Worm (Caenorhabditis elegans): ENCODE data around the gene F13H8.6.

F13H8.6 gene

DNA sequence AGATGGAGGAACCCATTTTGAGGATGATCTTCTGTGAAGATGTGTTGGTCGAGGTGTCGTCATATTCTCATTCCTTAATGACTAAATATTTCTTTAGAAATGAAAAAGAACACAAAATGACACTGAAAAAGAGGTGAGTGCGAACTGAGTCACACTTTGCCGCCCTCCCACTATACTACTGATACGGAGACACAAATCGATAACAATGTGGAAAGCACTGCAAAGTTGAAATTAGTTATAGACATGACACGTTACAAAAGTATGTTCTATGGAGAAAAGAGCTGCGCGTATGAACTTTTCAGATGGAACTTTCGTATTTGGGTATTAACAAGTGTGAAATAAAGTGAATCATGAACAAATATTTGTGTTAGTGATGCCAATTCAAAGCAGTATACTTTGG, 42.6 kb downstream of the F13H8.6 start, which contains the start of gene tat-4:
Gene tat-4, minus strand, starts transcription at position 117 of the 400 bp plus-strand sequence.
- peak; percentile 12 for TF ChIP-seq dve-1 (tag; optimal IDR thresholded peaks at IDR 0.05; ENCODE audit: insufficient read depth)
- TF ChIP-seq nhr-28 (tag; optimal IDR thresholded peaks at IDR 0.05): peak; percentile 81
- no peak for TF ChIP-seq madf-9 (GFP tag; conservative IDR thresholded peaks at IDR 0.05)
- peak; percentile 24 for TF ChIP-seq nhr-6 (tag; optimal IDR thresholded peaks at IDR 0.05)
- peak; percentile 14 for TF ChIP-seq aha-1 (tag)
- peak; percentile 89 for TF ChIP-seq pqm-1 (tag; optimal IDR thresholded peaks at IDR 0.05)

DNA sequence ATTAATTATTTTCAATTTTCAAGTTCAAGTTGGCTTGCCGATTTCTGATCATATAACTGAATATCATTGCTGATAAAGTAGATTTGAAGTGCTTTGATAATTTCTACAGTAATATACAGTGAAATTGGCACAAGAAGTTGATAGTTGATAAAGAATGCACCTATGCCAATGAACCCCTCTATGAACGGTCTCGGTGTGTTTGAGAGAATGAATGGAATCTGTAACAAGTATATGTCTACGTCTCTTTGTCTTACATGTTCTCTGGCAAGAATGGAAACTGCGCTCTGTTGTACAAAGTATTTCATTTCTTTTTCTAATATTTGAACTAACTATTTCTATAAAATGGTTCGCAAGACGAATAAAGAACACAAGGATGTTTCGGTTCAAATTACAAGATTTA, 45.0 kb downstream of the F13H8.6 start, which contains the start of gene T24H7.8:
Gene T24H7.8, plus strand, starts transcription at position 301 of the 400 bp plus-strand sequence.
- TF ChIP-seq ceh-32 (tag; optimal IDR thresholded peaks at IDR 0.05; ENCODE audit: poor library complexity) (no peak), lin-29 (GFP tag; IDR thresholded peaks at IDR 0.05) (no peak), dmd-9 (GFP tag; IDR thresholded peaks at IDR 0.05) (no peak), snpc-1.2 (GFP tag; IDR thresholded peaks at IDR 0.05) (no peak), ceh-82 (tag; optimal IDR thresholded peaks at IDR 0.05) (no peak), set-16 (GFP tag; IDR thresholded peaks at IDR 0.05) (no peak), unc-130 (GFP tag; optimal IDR thresholded peaks at IDR 0.05) (no peak), sdz-12 (GFP tag; optimal IDR thresholded peaks at IDR 0.05) (no peak), lin-13 (GFP tag; optimal IDR thresholded peaks at IDR 0.05) (no peak), lir-3 (tag; optimal IDR thresholded peaks at IDR 0.05) (no peak), ctbp-1 (GFP tag; IDR thresholded peaks at IDR 0.05) (no peak), hlh-11 (tag; optimal IDR thresholded peaks at IDR 0.05) (no peak), nhr-11 (tag; optimal IDR thresholded peaks at IDR 0.05) (no peak), dmd-6 (GFP tag; IDR thresholded peaks at IDR 0.05) (no peak), nhr-77 (tag; optimal IDR thresholded peaks at IDR 0.05) (no peak), ceh-20 (GFP tag; IDR thresholded peaks at IDR 0.05) (no peak), nhr-25 (tag; optimal IDR thresholded peaks at IDR 0.05; ENCODE audit: borderline replicate concordance, insufficient read depth) (no peak), mdl-1 (tag; optimal IDR thresholded peaks at IDR 0.05) (no peak)

DNA sequence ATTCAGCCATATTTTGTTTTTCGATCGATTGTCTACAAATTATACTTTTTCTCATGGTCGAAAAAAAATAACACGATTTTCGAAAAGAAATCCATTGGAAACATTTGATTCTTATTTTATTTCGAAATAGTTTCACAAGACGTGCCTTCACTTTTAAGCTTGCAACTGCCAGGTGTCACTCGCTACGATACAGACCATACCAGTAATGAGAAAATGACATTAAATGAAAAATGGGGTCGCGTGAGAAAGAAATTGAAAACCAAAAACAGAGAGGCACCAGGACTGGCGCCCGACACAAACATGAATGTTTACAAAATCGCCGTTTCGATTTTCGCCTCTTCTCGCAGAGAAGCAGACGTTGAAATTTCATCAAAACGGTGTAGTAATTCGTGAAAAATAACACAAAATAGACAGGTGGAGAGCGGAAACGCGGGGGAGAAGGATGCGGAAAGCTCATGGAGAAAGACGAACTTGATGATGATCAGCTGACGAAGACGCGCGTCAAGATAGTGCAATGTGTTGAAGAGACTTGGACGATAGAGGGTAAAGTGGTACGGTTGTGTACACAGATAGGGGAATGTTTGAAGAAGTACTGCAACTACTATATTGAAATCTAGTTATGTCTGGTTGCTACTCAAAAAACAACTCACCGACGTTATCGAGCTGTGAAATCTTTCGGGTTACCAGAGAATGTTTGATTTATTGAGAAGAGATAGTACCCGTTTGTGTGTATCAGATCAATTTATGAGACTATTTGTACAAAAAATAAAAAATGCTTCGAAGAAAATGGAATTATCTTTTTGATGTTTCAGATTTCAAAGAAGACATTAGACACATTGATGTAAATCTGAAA, 50.4 kb downstream of the F13H8.6 start:
- TF ChIP-seq daf-16 (GFP tag; optimal IDR thresholded peaks at IDR 0.05) (peak in 1 of 2 experiments; percentile 44), daf-16 (tag; optimal IDR thresholded peaks at IDR 0.05) (peak; percentile 65), hlh-11 (tag; optimal IDR thresholded peaks at IDR 0.05) (peak; percentile 59), hmg-1.1 (GFP tag; IDR thresholded peaks at IDR 0.05) (peak; percentile 32; the same call in 1 of the 2 replicates), mep-1 (tag; optimal IDR thresholded peaks at IDR 0.05) (no peak), lin-38 (GFP tag; IDR thresholded peaks at IDR 0.05) (no peak), hlh-30 (tag; optimal IDR thresholded peaks at IDR 0.05; ENCODE audit: insufficient read depth) (peak; percentile 49), egl-43 (GFP tag; IDR thresholded peaks at IDR 0.05) (no peak), F10B5.3 (tag; optimal IDR thresholded peaks at IDR 0.05) (no peak), Y75B8A.6 (GFP tag; IDR thresholded peaks at IDR 0.05) (no peak), mdl-1 (tag; optimal IDR thresholded peaks at IDR 0.05) (peak in 1 of 2 experiments; percentile 27), madf-9 (GFP tag; conservative IDR thresholded peaks at IDR 0.05) (peak; percentile 49; the same call in 1 of the 2 replicates), nhr-25 (tag; optimal IDR thresholded peaks at IDR 0.05; ENCODE audit: borderline replicate concordance, insufficient read depth) (no peak), nhr-6 (tag; optimal IDR thresholded peaks at IDR 0.05) (peak; percentile 49), unc-62 (GFP tag; optimal IDR thresholded peaks at IDR 0.05 in 1 of 2) (peak in 1 of 2 experiments; percentile 60), unc-62 (tag; optimal IDR thresholded peaks at IDR 0.05) (no peak), lim-7 (GFP tag; IDR thresholded peaks at IDR 0.05) (no peak)
